Worm (Caenorhabditis elegans) whole organism, L1 larva: Measurements from ENCODE around the gene col-129.

Source experiments
- C34B4.2 ChIP-seq: sonication (generic microtip); optimal IDR thresholded peaks from 2 replicates; lab custom pipeline; 2017; ENCODE audit warnings: mild to moderate bottlenecking, missing genetic modification characterization, missing compliant biosample characterization
- aly-2 ChIP-seq: fragments of 150-350 bp; optimal IDR thresholded peaks from 2 replicates; lab custom pipeline; 2014; ENCODE audit warnings: missing biosample characterization, missing genetic modification characterization
- ama-1 ChIP-seq: fragments of 150-350 bp; optimal IDR thresholded peaks from 2 replicates; lab custom pipeline; 2014
- blmp-1 ChIP-seq: fragments of 150-350 bp; optimal IDR thresholded peaks from 2 replicates; lab custom pipeline; 2014; ENCODE audit warnings: missing biosample characterization, missing genetic modification characterization
- ceh-8 ChIP-seq: fragments of 200-800 bp; sonication (Bioruptor generic); optimal IDR thresholded peaks from 2 replicates; lab custom pipeline; 2018; ENCODE audit warnings: mild to moderate bottlenecking, missing genetic modification characterization, moderate library complexity, missing compliant biosample characterization
- ceh-82 ChIP-seq, 3 experiments: fragments of 150-350 bp in 1 of 3; sonication (generic microtip) in 2 of 3; optimal IDR thresholded peaks; 2 replicates each; lab custom pipeline; 2014 to 2017; ENCODE audit warnings: missing biosample characterization in 3 of 3, missing genetic modification characterization in 3 of 3
- dpl-1 ChIP-seq, 3 experiments: fragments of 150-350 bp in 2 of 3; sonication (generic microtip) in 1 of 3; optimal IDR thresholded peaks; 2 replicates each; lab custom pipeline; 2014 to 2017; ENCODE audit warnings: missing biosample characterization in 3 of 3, missing genetic modification characterization in 3 of 3, missing genetic modification reagents in 3 of 3
- efl-1 ChIP-seq, 4 experiments: fragments of 150-350 bp; optimal IDR thresholded peaks in 3 of 4; peaks in 1 of 4; 1 replicate in 1 of 4; 2 replicates in 3 of 4; lab custom pipeline; 2014; ENCODE audit warnings: missing biosample characterization in 2 of 4, missing genetic modification characterization in 2 of 4, missing genetic modification reagents in 2 of 4
- efl-3 ChIP-seq: fragments of 200-800 bp; sonication (Bioruptor generic); optimal IDR thresholded peaks from 2 replicates; lab custom pipeline; 2018; ENCODE audit warnings: mild to moderate bottlenecking, missing genetic modification characterization, missing compliant biosample characterization
- egl-27 ChIP-seq, 2 experiments: fragments of 150-350 bp in 1 of 2; sonication (generic microtip); optimal IDR thresholded peaks; 3 replicates each; lab custom pipeline; 2017 to 2018; ENCODE audit warnings: missing biosample characterization in 2 of 2, missing genetic modification characterization in 2 of 2, missing genetic modification reagents in 2 of 2
- elt-3 ChIP-seq, 6 experiments: fragments of 150-350 bp in 1 of 6; sonication (generic microtip); optimal IDR thresholded peaks; 2 replicates each; lab custom pipeline; 2017 to 2018; ENCODE audit warnings: missing biosample characterization in 6 of 6, missing genetic modification characterization in 6 of 6, inconsistent platforms in 1 of 6
- ets-5 ChIP-seq: fragments of 200-800 bp; sonication (Bioruptor generic); IDR thresholded peaks from 2 replicates; pipeline ENCODE4 v1.3.6; 2022; ENCODE audit warnings: missing genetic modification characterization, missing compliant biosample characterization
- hlh-4 ChIP-seq: sonication (generic microtip); optimal IDR thresholded peaks from 2 replicates; lab custom pipeline; 2016; ENCODE audit warnings: mild to moderate bottlenecking, missing genetic modification characterization, missing compliant biosample characterization
- irx-1 ChIP-seq: sonication (generic microtip); optimal IDR thresholded peaks from 2 replicates; lab custom pipeline; 2016; ENCODE audit warnings: missing genetic modification characterization, missing compliant biosample characterization
- isw-1 ChIP-seq: fragments of 200-800 bp; sonication (Bioruptor generic); IDR thresholded peaks from 2 replicates; pipeline ENCODE4 v1.3.6; 2022; ENCODE audit warnings: missing genetic modification characterization, missing compliant biosample characterization
- jun-1 ChIP-seq: fragments of 150-350 bp; optimal IDR thresholded peaks from 2 replicates; lab custom pipeline; 2014; ENCODE audit warnings: missing biosample characterization, missing genetic modification reagents, missing genetic modification characterization
- lin-13 ChIP-seq: fragments of 150-350 bp; optimal IDR thresholded peaks from 2 replicates; lab custom pipeline; 2014; ENCODE audit warnings: missing biosample characterization, missing genetic modification reagents, missing genetic modification characterization
- lin-14 ChIP-seq: fragments of 200-800 bp; sonication (Bioruptor generic); optimal IDR thresholded peaks from 2 replicates; lab custom pipeline; 2018; ENCODE audit warnings: mild to moderate bottlenecking, missing genetic modification characterization, moderate library complexity, missing compliant biosample characterization
- lin-15B ChIP-seq: fragments of 150-350 bp; sonication (generic microtip); optimal IDR thresholded peaks from 3 replicates; lab custom pipeline; 2014; ENCODE audit warnings: missing biosample characterization, missing genetic modification characterization
- lin-35 ChIP-seq, 2 experiments: fragments of 150-350 bp; optimal IDR thresholded peaks; 2 replicates each; lab custom pipeline; 2014; ENCODE audit warnings: missing biosample characterization in 2 of 2, missing genetic modification characterization in 2 of 2, missing genetic modification reagents in 2 of 2
- lin-39 ChIP-seq: fragments of 150-350 bp; optimal IDR thresholded peaks from 2 replicates; lab custom pipeline; 2014; ENCODE audit warnings: missing biosample characterization, missing genetic modification reagents, missing genetic modification characterization
- lsy-2 ChIP-seq, 2 experiments: fragments of 150-350 bp; optimal IDR thresholded peaks; 2 replicates each; lab custom pipeline; 2014; ENCODE audit warnings: missing biosample characterization in 2 of 2, missing genetic modification characterization in 2 of 2
- mdl-1 ChIP-seq, 2 experiments: fragments of 150-350 bp; optimal IDR thresholded peaks; 2 replicates each; lab custom pipeline; 2014 to 2017; ENCODE audit warnings: missing biosample characterization in 2 of 2, missing genetic modification characterization in 2 of 2, inconsistent platforms in 1 of 2
- mep-1 ChIP-seq: fragments of 150-350 bp; optimal IDR thresholded peaks from 2 replicates; lab custom pipeline; 2014; ENCODE audit warnings: missing biosample characterization, missing genetic modification characterization
- nhr-47 ChIP-seq: sonication (generic microtip); optimal IDR thresholded peaks from 2 replicates; lab custom pipeline; 2016; ENCODE audit warnings: mild to moderate bottlenecking, missing genetic modification characterization, moderate library complexity, missing compliant biosample characterization
- nhr-90 ChIP-seq: sonication (generic microtip); optimal IDR thresholded peaks from 2 replicates; lab custom pipeline; 2016; ENCODE audit warnings: mild to moderate bottlenecking, missing genetic modification characterization, missing compliant biosample characterization; ENCODE audit not compliant: poor library complexity
- skn-1 ChIP-seq: fragments of 150-350 bp; optimal IDR thresholded peaks from 2 replicates; lab custom pipeline; 2014; ENCODE audit warnings: missing biosample characterization, missing genetic modification characterization
- snu-23 ChIP-seq: sonication (generic microtip); optimal IDR thresholded peaks from 2 replicates; lab custom pipeline; 2016; ENCODE audit warnings: missing genetic modification characterization, missing compliant biosample characterization
- sptf-1 ChIP-seq: fragments of 150-350 bp; optimal IDR thresholded peaks from 2 replicates; lab custom pipeline; 2014; ENCODE audit warnings: missing biosample characterization, missing genetic modification characterization
- sup-37 ChIP-seq: fragments of 200-800 bp; sonication (Bioruptor generic); optimal IDR thresholded peaks from 2 replicates; lab custom pipeline; 2018; ENCODE audit warnings: mild to moderate bottlenecking, missing genetic modification characterization, missing compliant biosample characterization
- swsn-7 ChIP-seq: sonication (generic microtip); optimal IDR thresholded peaks from 2 replicates; lab custom pipeline; 2016; ENCODE audit warnings: missing genetic modification characterization, missing compliant biosample characterization
- tlp-1 ChIP-seq: fragments of 150-350 bp; optimal IDR thresholded peaks from 2 replicates; lab custom pipeline; 2014; ENCODE audit warnings: missing biosample characterization, missing genetic modification characterization
- unc-30 ChIP-seq: sonication (generic microtip); optimal IDR thresholded peaks from 2 replicates; lab custom pipeline; 2017; ENCODE audit warnings: missing biosample characterization, missing genetic modification characterization
- unc-62 ChIP-seq: fragments of 150-350 bp; optimal IDR thresholded peaks from 2 replicates; lab custom pipeline; 2014; ENCODE audit warnings: missing biosample characterization, missing genetic modification reagents, missing genetic modification characterization
- zag-1 ChIP-seq: fragments of 150-350 bp; optimal IDR thresholded peaks from 2 replicates; lab custom pipeline; 2014; ENCODE audit warnings: missing biosample characterization, missing genetic modification characterization
- ztf-11 ChIP-seq, 2 experiments: sonication (generic microtip); optimal IDR thresholded peaks; 2 replicates each; lab custom pipeline; 2016 to 2017; ENCODE audit warnings: missing genetic modification characterization in 2 of 2, missing biosample characterization in 1 of 2, missing compliant biosample characterization in 1 of 2

Gene col-129

ce11 chrIV:12124314-12125084 lies 14.3 kb upstream of the col-129 start, which contains the start of gene dhhc-6:
dhhc-6 (plus strand) TSS chrIV:12124952.
- TF ChIP-seq zag-1 (tag; lab: Kevin White, UChicago) (no peak), C34B4.2 (tag; lab: Kevin White, UChicago) (no peak), sup-37 (GFP tag; lab: Kevin White, UChicago) (no peak), elt-3 (tag; optimal IDR thresholded peaks at IDR 0.05; lab: Kevin White, UChicago) (no peak), mdl-1 (tag; optimal IDR thresholded peaks at IDR 0.05; lab: Kevin White, UChicago) (no peak), lin-14 (GFP tag; lab: Kevin White, UChicago) (no peak), ceh-82 (tag; optimal IDR thresholded peaks at IDR 0.05; lab: Kevin White, UChicago) (no peak), egl-27 (tag; optimal IDR thresholded peaks at IDR 0.05; lab: Kevin White, UChicago) (no peak)

- TF ChIP-seq sptf-1 (tag; lab: Kevin White, UChicago) (no peak), snu-23 (peak; percentile 22), unc-62 (no peak), swsn-7 (tag; lab: Kevin White, UChicago) (no peak), hlh-4 (tag; lab: Kevin White, UChicago) (no peak), lsy-2 (tag; optimal IDR thresholded peaks at IDR 0.05; lab: Kevin White, UChicago) (peak; percentile 8 to 54), unc-30 (tag; lab: Kevin White, UChicago) (no peak), ama-1 (lab: Kevin White, UChicago) (peak; percentile 21), mep-1 (peak; percentile 13), ceh-82 (tag; optimal IDR thresholded peaks at IDR 0.05; lab: Kevin White, UChicago) (peak in 1 of 3 experiments; percentile 29), ceh-8 (GFP tag; lab: Kevin White, UChicago) (no peak), irx-1 (tag; lab: Kevin White, UChicago) (no peak), lin-39 (tag; lab: Kevin White, UChicago) (no peak), efl-3 (GFP tag; lab: Kevin White, UChicago) (no peak), isw-1 (GFP tag; lab: Robert Waterston, UW) (no peak), lin-14 (GFP tag; lab: Kevin White, UChicago) (no peak), blmp-1 (peak; percentile 19), lin-35 (GFP tag; optimal IDR thresholded peaks at IDR 0.05; lab: Kevin White, UChicago) (peak; percentile 21 to 54), sup-37 (GFP tag; lab: Kevin White, UChicago) (no peak), aly-2 (tag; lab: Kevin White, UChicago) (no peak), jun-1 (tag; lab: Kevin White, UChicago) (no peak), skn-1 (tag; lab: Kevin White, UChicago) (no peak), tlp-1 (tag; lab: Kevin White, UChicago) (no peak), ets-5 (GFP tag; lab: Robert Waterston, UW) (no peak), nhr-90 (no peak), efl-1 (optimal IDR thresholded peaks at IDR 0.05; lab: Kevin White, UChicago) (peak in 1 of 2 experiments; percentile 7), efl-1 (GFP tag; optimal IDR thresholded peaks at IDR 0.05 in 1 of 2; lab: Kevin White, UChicago) (peak in 1 of 2 experiments; percentile 35), ztf-11 (tag; optimal IDR thresholded peaks at IDR 0.05; lab: Kevin White, UChicago) (no peak), lin-13 (GFP tag; lab: Kevin White, UChicago) (no peak), lin-15B (tag; lab: Kevin White, UChicago) (peak; percentile 6), dpl-1 (GFP tag; optimal IDR thresholded peaks at IDR 0.05; lab: Kevin White, UChicago) (no peak), nhr-47 (tag; lab: Kevin White, UChicago) (peak; percentile 8)
- TF ChIP-seq, all 84 proteins: peak for 10
Observed at ce11 chrIV:12122874-12123664, 12.8 kb upstream of the col-129 start, which contains the start of gene aly-3. aly-3 (plus strand) TSS chrIV:12123282.
